Fruit fly (Drosophila melanogaster): Measurements from ENCODE around the gene CG33169.
A peak's percentile ranks its signal among the peaks of the same experiment; 100 is the strongest.

CG33169 gene

dm6 chr3L:22822544-22823175 lies 41.0 kb upstream of the CG33169 start (continued):
- TF ChIP-seq Mes4 (GFP tag; optimal IDR thresholded peaks at IDR 0.05) (no peak), Ada2b (GFP tag; IDR thresholded peaks at IDR 0.05) (no peak), Pdp1 (GFP tag; optimal IDR thresholded peaks at IDR 0.05) (peak in 1 of 2 experiments; percentile 52), Poxn (GFP tag; IDR thresholded peaks at IDR 0.05) (no peak), H15 (GFP tag; IDR thresholded peaks at IDR 0.05) (no peak), crc (GFP tag; optimal IDR thresholded peaks at IDR 0.05) (no peak), CG4707 (GFP tag; optimal IDR thresholded peaks at IDR 0.05) (no peak), Meics (GFP tag; optimal IDR thresholded peaks at IDR 0.05) (no peak), CG4328 (GFP tag; optimal IDR thresholded peaks at IDR 0.05) (no peak), CG30403 (GFP tag; optimal IDR thresholded peaks at IDR 0.05) (no peak), CG6683 (GFP tag; optimal IDR thresholded peaks at IDR 0.05) (no peak), cad (GFP tag; optimal IDR thresholded peaks at IDR 0.05) (no peak), Atf3 (GFP tag; optimal IDR thresholded peaks at IDR 0.05) (no peak), CG14710 (tag; optimal IDR thresholded peaks at IDR 0.05) (no peak), CG4854 (GFP tag; optimal IDR thresholded peaks at IDR 0.05) (no peak), fu2 (GFP tag; optimal IDR thresholded peaks at IDR 0.05) (no peak), schlank (tag; optimal IDR thresholded peaks at IDR 0.05) (no peak), CG18619 (GFP tag; optimal IDR thresholded peaks at IDR 0.05) (no peak), gce (GFP tag; IDR thresholded peaks at IDR 0.05) (no peak), CG15696 (tag; optimal IDR thresholded peaks at IDR 0.05) (no peak), CG8765 (GFP tag; IDR thresholded peaks at IDR 0.05) (no peak), CG17186 (GFP tag; optimal IDR thresholded peaks at IDR 0.05) (no peak), CG11504 (tag; optimal IDR thresholded peaks at IDR 0.05) (no peak), gcm (GFP tag; optimal IDR thresholded peaks at IDR 0.05) (no peak), B-H1 (GFP tag; IDR thresholded peaks at IDR 0.05) (no peak), CG4424 (GFP tag; optimal IDR thresholded peaks at IDR 0.05) (no peak), Rx (GFP tag; IDR thresholded peaks at IDR 0.05) (no peak), CG12391 (tag; optimal IDR thresholded peaks at IDR 0.05) (no peak), vnd (GFP tag; IDR thresholded peaks at IDR 0.05; ENCODE audit: partially characterized antibody) (no peak), CG1832 (GFP tag; optimal IDR thresholded peaks at IDR 0.05) (no peak), CG2202 (tag; optimal IDR thresholded peaks at IDR 0.05) (no peak), CG10147 (GFP tag; optimal IDR thresholded peaks at IDR 0.05) (no peak), sna (GFP tag; IDR thresholded peaks at IDR 0.05; ENCODE audit: partially characterized antibody) (no peak), odd (GFP tag; optimal IDR thresholded peaks at IDR 0.05) (no peak), aop (GFP tag; IDR thresholded peaks at IDR 0.05) (no peak), CG2712 (tag; optimal IDR thresholded peaks at IDR 0.05) (no peak), sug (tag; optimal IDR thresholded peaks at IDR 0.05) (peak; percentile 15), CG9437 (GFP tag; optimal IDR thresholded peaks at IDR 0.05) (no peak), Gug (GFP tag; IDR thresholded peaks at IDR 0.05) (no peak), Chrac-16 (GFP tag; optimal IDR thresholded peaks at IDR 0.05) (no peak), unpg (GFP tag; optimal IDR thresholded peaks at IDR 0.05) (no peak), so (GFP tag; IDR thresholded peaks at IDR 0.05) (0 out of 3 replicates have a peak, but pooled peaks have one; percentile 27), CG2116 (GFP tag; optimal IDR thresholded peaks at IDR 0.05) (no peak), CG14860 (GFP tag; IDR thresholded peaks at IDR 0.05; ENCODE audit: partially characterized antibody) (no peak), Kr (GFP tag; optimal IDR thresholded peaks at IDR 0.05) (no peak), cwo (GFP tag; optimal IDR thresholded peaks at IDR 0.05) (no peak), ranshi (GFP tag; IDR thresholded peaks at IDR 0.05) (no peak), ab (GFP tag; optimal IDR thresholded peaks at IDR 0.05) (no peak), zf30C (GFP tag; optimal IDR thresholded peaks at IDR 0.05) (no peak), grau (tag; optimal IDR thresholded peaks at IDR 0.05) (no peak), usp (GFP tag; optimal IDR thresholded peaks at IDR 0.05) (no peak)
